Fruit fly (Drosophila melanogaster): Measurements from ENCODE around the gene alphaTub85E.

Gene alphaTub85E

dm6 chr3R:9762955-9763931 is 30.2 kb upstream of the alphaTub85E start, which contains the start of the genes Snap24 and CG8478 (continued):
- TF ChIP-seq Oli (tag; optimal IDR thresholded peaks at IDR 0.05) (no peak), CG7357 (GFP tag; IDR thresholded peaks at IDR 0.05) (peak; percentile 96), run (tag; optimal IDR thresholded peaks at IDR 0.05) (no peak), croc (GFP tag; conservative IDR thresholded peaks at IDR 0.05) (no peak), ro (GFP tag; IDR thresholded peaks at IDR 0.05) (no peak), ap (GFP tag; IDR thresholded peaks at IDR 0.05) (no peak), CG34422 (GFP tag; IDR thresholded peaks at IDR 0.05) (peak; percentile 46; the same call in 1 of the 3 replicates), disco-r (GFP tag; optimal IDR thresholded peaks at IDR 0.05) (no peak), Asciz (GFP tag; optimal IDR thresholded peaks at IDR 0.05) (no peak), lab (GFP tag; optimal IDR thresholded peaks at IDR 0.05) (no peak), CG42726 (GFP tag; IDR thresholded peaks at IDR 0.05; ENCODE audit: partially characterized antibody) (peak; percentile 45; the same call in 1 of the 2 replicates), vvl (GFP tag; IDR thresholded peaks at IDR 0.05) (no peak; the same call in 1 of the 2 replicates), hb (GFP tag; IDR thresholded peaks at IDR 0.05; ENCODE audit: partially characterized antibody) (peak; percentile 61), Tbp (GFP tag; optimal IDR thresholded peaks at IDR 0.05) (no peak), Bgb (GFP tag; IDR thresholded peaks at IDR 0.05; ENCODE audit: partially characterized antibody) (peak; percentile 85), CG4854 (GFP tag; optimal IDR thresholded peaks at IDR 0.05) (no peak), sc (optimal IDR thresholded peaks at IDR 0.05) (no peak), sc (GFP tag; optimal IDR thresholded peaks at IDR 0.05) (no peak), CTCF (GFP tag; optimal IDR thresholded peaks at IDR 0.05) (no peak), hth (optimal IDR thresholded peaks at IDR 0.05) (no peak), Atf6 (GFP tag; IDR thresholded peaks at IDR 0.05) (no peak), B-H1 (GFP tag; IDR thresholded peaks at IDR 0.05) (no peak), ems (GFP tag; optimal IDR thresholded peaks at IDR 0.05) (no peak), kay (GFP tag; optimal IDR thresholded peaks at IDR 0.05) (peak; percentile 85), tin (GFP tag; optimal IDR thresholded peaks at IDR 0.05) (no peak), Doc2 (GFP tag; IDR thresholded peaks at IDR 0.05) (no peak), CG13424 (tag; optimal IDR thresholded peaks at IDR 0.05) (no peak), dpn (GFP tag; optimal IDR thresholded peaks at IDR 0.05) (no peak), CG15479 (GFP tag; optimal IDR thresholded peaks at IDR 0.05) (no peak), ttk (GFP tag; IDR thresholded peaks at IDR 0.05) (no peak), CG9727 (GFP tag; optimal IDR thresholded peaks at IDR 0.05) (peak; percentile 10), exex (tag; optimal IDR thresholded peaks at IDR 0.05) (no peak), zf30C (GFP tag; optimal IDR thresholded peaks at IDR 0.05) (no peak), CG7271 (tag; optimal IDR thresholded peaks at IDR 0.05) (no peak), prd (optimal IDR thresholded peaks at IDR 0.05) (no peak), prd (GFP tag; IDR thresholded peaks at IDR 0.05) (no peak), CG30403 (GFP tag; optimal IDR thresholded peaks at IDR 0.05) (peak; percentile 30), fu2 (GFP tag; optimal IDR thresholded peaks at IDR 0.05) (no peak), Mad (GFP tag; optimal IDR thresholded peaks at IDR 0.05) (no peak), CG12659 (GFP tag; optimal IDR thresholded peaks at IDR 0.05) (peak; percentile 26), CG6175 (GFP tag; IDR thresholded peaks at IDR 0.05) (no peak), GATAe (GFP tag; conservative IDR thresholded peaks at IDR 0.05) (no peak), cato (GFP tag; optimal IDR thresholded peaks at IDR 0.05; ENCODE audit: borderline replicate concordance) (no peak), CG18599 (GFP tag; optimal IDR thresholded peaks at IDR 0.05) (no peak), lola (GFP tag; optimal IDR thresholded peaks at IDR 0.05) (no peak), Drgx (GFP tag; IDR thresholded peaks at IDR 0.05) (no peak), dati (GFP tag; IDR thresholded peaks at IDR 0.05) (no peak), CG10565 (GFP tag; optimal IDR thresholded peaks at IDR 0.05) (no peak), H2.0 (GFP tag; IDR thresholded peaks at IDR 0.05) (no peak), jing (GFP tag; optimal IDR thresholded peaks at IDR 0.05) (no peak)

All from whole organism, embryonic.